Worm (Caenorhabditis elegans) whole organism, L2 larva: ENCODE results near the gene C29F9.9.
A peak's percentile ranks its signal among the peaks of the same experiment; 100 is the strongest.

Experiments used
- R02D3.7 ChIP-seq: fragments of 150-350 bp; optimal IDR thresholded peaks from 2 replicates; lab custom pipeline; 2014; ENCODE audit warnings: missing biosample characterization, missing genetic modification characterization
- Y55F3AM.14 ChIP-seq: fragments of 200-800 bp; sonication (Bioruptor generic); optimal IDR thresholded peaks from 2 replicates; lab custom pipeline; 2018; ENCODE audit warnings: mild to moderate bottlenecking, missing genetic modification characterization, missing compliant biosample characterization
- ZK546.5 ChIP-seq: sonication (generic microtip); optimal IDR thresholded peaks from 2 replicates; lab custom pipeline; 2017; ENCODE audit warnings: missing biosample characterization, missing genetic modification characterization
- aly-2 ChIP-seq: fragments of 150-350 bp; optimal IDR thresholded peaks from 2 replicates; lab custom pipeline; 2014; ENCODE audit warnings: missing biosample characterization, missing genetic modification characterization
- ama-1 ChIP-seq: fragments of 150-350 bp; optimal IDR thresholded peaks from 2 replicates; lab custom pipeline; 2018; ENCODE audit warnings: inconsistent platforms
- blmp-1 ChIP-seq: sonication (generic microtip); optimal IDR thresholded peaks from 2 replicates; lab custom pipeline; 2017; ENCODE audit warnings: missing genetic modification characterization, mild to moderate bottlenecking, missing compliant biosample characterization, antibody characterized with exemption, moderate library complexity; ENCODE audit not compliant: insufficient read depth
- ceh-16 ChIP-seq: fragments of 150-350 bp; optimal IDR thresholded peaks from 2 replicates; lab custom pipeline; 2014; ENCODE audit warnings: missing biosample characterization, missing genetic modification characterization
- crh-2 ChIP-seq: sonication (generic microtip); optimal IDR thresholded peaks from 2 replicates; lab custom pipeline; 2017; ENCODE audit warnings: missing biosample characterization, missing genetic modification characterization
- egl-27 ChIP-seq: sonication (generic microtip); optimal IDR thresholded peaks from 3 replicates; lab custom pipeline; 2017; ENCODE audit warnings: missing biosample characterization, missing genetic modification reagents, missing genetic modification characterization
- elt-3 ChIP-seq: sonication (generic microtip); optimal IDR thresholded peaks from 2 replicates; lab custom pipeline; 2017; ENCODE audit warnings: missing biosample characterization, missing genetic modification characterization
- fos-1 ChIP-seq: fragments of 150-350 bp; optimal IDR thresholded peaks from 2 replicates; lab custom pipeline; 2014; ENCODE audit warnings: missing biosample characterization, missing genetic modification characterization
- gmeb-1 ChIP-seq: fragments of 150-350 bp; optimal IDR thresholded peaks from 2 replicates; lab custom pipeline; 2014; ENCODE audit warnings: missing biosample characterization, missing genetic modification characterization
- lin-11 ChIP-seq: fragments of 150-350 bp; sonication (generic microtip); optimal IDR thresholded peaks from 2 replicates; lab custom pipeline; 2014; ENCODE audit warnings: missing biosample characterization, missing genetic modification characterization, inconsistent platforms, mixed read lengths
- lin-13 ChIP-seq: fragments of 150-350 bp; optimal IDR thresholded peaks from 2 replicates; lab custom pipeline; 2014; ENCODE audit warnings: missing biosample characterization, missing genetic modification reagents, missing genetic modification characterization
- lin-39 ChIP-seq: fragments of 150-350 bp; optimal IDR thresholded peaks from 2 replicates; lab custom pipeline; 2014; ENCODE audit warnings: missing biosample characterization, missing genetic modification reagents, missing genetic modification characterization
- lsy-2 ChIP-seq, 2 experiments: fragments of 150-350 bp in 1 of 2; sonication (generic microtip) in 1 of 2; optimal IDR thresholded peaks; 2 replicates each; lab custom pipeline; 2014 to 2017; ENCODE audit warnings: missing biosample characterization in 2 of 2, missing genetic modification characterization in 2 of 2
- mbf-1 ChIP-seq: sonication (generic microtip); optimal IDR thresholded peaks from 2 replicates; lab custom pipeline; 2017; ENCODE audit warnings: missing biosample characterization, missing genetic modification characterization
- mdl-1 ChIP-seq, 2 experiments: fragments of 150-350 bp in 1 of 2; sonication (generic microtip) in 1 of 2; optimal IDR thresholded peaks; 2 replicates each; lab custom pipeline; 2017; ENCODE audit warnings: missing biosample characterization in 2 of 2, missing genetic modification characterization in 2 of 2
- nhr-11 ChIP-seq: fragments of 150-350 bp; optimal IDR thresholded peaks from 2 replicates; lab custom pipeline; 2014; ENCODE audit warnings: missing biosample characterization, missing genetic modification characterization
- nhr-12 ChIP-seq: fragments of 150-350 bp; optimal IDR thresholded peaks from 2 replicates; lab custom pipeline; 2014; ENCODE audit warnings: missing biosample characterization, missing genetic modification characterization
- nhr-129 ChIP-seq: fragments of 150-350 bp; optimal IDR thresholded peaks from 2 replicates; lab custom pipeline; 2014; ENCODE audit warnings: missing biosample characterization, missing genetic modification characterization
- nhr-25 ChIP-seq: fragments of 150-350 bp; sonication (generic microtip); optimal IDR thresholded peaks from 3 replicates; lab custom pipeline; 2014; ENCODE audit warnings: missing biosample characterization, missing genetic modification characterization
- nhr-6 ChIP-seq: fragments of 150-350 bp; optimal IDR thresholded peaks from 2 replicates; lab custom pipeline; 2014; ENCODE audit warnings: missing biosample characterization, missing genetic modification characterization
- nhr-77 ChIP-seq: fragments of 150-350 bp; optimal IDR thresholded peaks from 2 replicates; lab custom pipeline; 2014; ENCODE audit warnings: missing biosample characterization, missing genetic modification characterization
- peb-1 ChIP-seq: fragments of 150-350 bp; optimal IDR thresholded peaks from 2 replicates; lab custom pipeline; 2014; ENCODE audit warnings: missing biosample characterization, missing genetic modification characterization
- sma-3 ChIP-seq: sonication (generic microtip); optimal IDR thresholded peaks from 2 replicates; lab custom pipeline; 2016; ENCODE audit warnings: missing genetic modification reagents, missing genetic modification characterization, missing compliant biosample characterization
- sma-9 ChIP-seq, 2 experiments: fragments of 150-350 bp in 1 of 2; sonication (generic microtip) in 1 of 2; optimal IDR thresholded peaks; 2 replicates each; lab custom pipeline; 2014 to 2016; ENCODE audit warnings: missing genetic modification characterization in 2 of 2, mild to moderate bottlenecking in 1 of 2, missing biosample characterization in 1 of 2, missing compliant biosample characterization in 1 of 2, missing genetic modification reagents in 1 of 2, moderate library complexity in 1 of 2
- unc-55 ChIP-seq: fragments of 150-350 bp; sonication (generic microtip); optimal IDR thresholded peaks from 3 replicates; lab custom pipeline; 2014; ENCODE audit warnings: missing biosample characterization, missing genetic modification reagents, missing genetic modification characterization
- unc-62 ChIP-seq: fragments of 150-350 bp; optimal IDR thresholded peaks from 2 replicates; lab custom pipeline; 2014; ENCODE audit warnings: missing biosample characterization, missing genetic modification reagents, missing genetic modification characterization
- ztf-1 ChIP-seq: fragments of 200-800 bp; sonication (Bioruptor generic); conservative IDR thresholded peaks from 2 replicates; pipeline ENCODE4 v1.3.6; 2022; ENCODE audit warnings: missing genetic modification characterization, missing compliant biosample characterization
- ztf-11 ChIP-seq: sonication (generic microtip); optimal IDR thresholded peaks from 2 replicates; lab custom pipeline; 2017; ENCODE audit warnings: missing biosample characterization, missing genetic modification characterization
- ztf-4 ChIP-seq: fragments of 150-350 bp; optimal IDR thresholded peaks from 2 replicates; lab custom pipeline; 2014; ENCODE audit warnings: missing biosample characterization, missing genetic modification characterization

C29F9.9 gene

DNA sequence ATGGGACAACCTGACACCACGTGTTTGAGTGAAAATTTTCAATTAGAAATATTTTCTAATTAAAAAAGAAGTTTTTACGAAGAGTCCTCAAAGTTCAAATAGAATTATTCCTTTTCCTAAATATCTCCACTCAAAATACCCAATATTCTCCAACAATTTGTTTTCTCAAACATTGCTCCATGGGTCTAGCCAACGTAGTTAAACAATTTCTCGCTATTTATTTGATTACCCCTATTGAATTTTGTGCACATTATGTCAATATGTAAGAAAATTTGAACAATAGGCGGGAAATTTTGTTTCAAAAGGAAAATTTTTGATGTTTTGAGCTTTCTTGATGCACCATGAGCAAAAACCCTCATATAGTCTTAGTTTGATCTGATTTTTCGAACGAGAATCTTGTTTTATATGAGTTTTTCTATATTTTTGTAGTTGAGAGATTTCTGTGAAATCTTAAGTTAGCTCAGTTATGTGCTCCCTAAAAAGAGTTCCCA, 36.3 kb downstream of the C29F9.9 start (continued):
- no peak for TF ChIP-seq nhr-77 (tag; lab: Kevin White, UChicago)
- TF ChIP-seq nhr-12 (tag; lab: Kevin White, UChicago) = no peak
- peak; percentile 14 for TF ChIP-seq ama-1 (lab: Kevin White, UChicago)
- peak in 1 of 2 experiments; percentile 84 for TF ChIP-seq lsy-2 (tag; optimal IDR thresholded peaks at IDR 0.05; lab: Kevin White, UChicago)
- TF ChIP-seq R02D3.7 (tag; lab: Kevin White, UChicago) = no peak

DNA sequence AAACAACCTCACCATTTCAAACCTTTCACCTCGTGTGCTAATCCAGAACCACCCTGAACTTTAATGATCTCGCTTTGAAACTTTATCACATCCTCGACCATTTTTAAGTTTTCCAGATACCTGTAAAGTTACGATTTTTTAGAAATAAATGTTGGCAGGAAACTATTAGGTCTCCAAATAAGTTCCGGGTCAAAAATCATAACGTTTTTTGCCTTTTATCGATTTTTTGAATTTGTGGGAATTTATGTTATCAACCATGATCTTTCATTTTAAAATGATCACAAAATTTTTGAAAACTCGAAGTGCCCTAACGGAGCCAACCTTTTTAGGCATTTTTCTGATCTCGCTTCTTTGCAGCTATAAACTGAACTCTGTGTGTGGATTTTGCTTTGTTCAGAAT, 37.7 kb downstream of the C29F9.9 start, which contains the start of gene btb-5:
Gene btb-5, minus strand, starts transcription at position 101 of the 400 bp plus-strand sequence.
- TF ChIP-seq ama-1 (lab: Kevin White, UChicago) = no peak
- no peak for TF ChIP-seq elt-3 (tag; lab: Kevin White, UChicago)
- no peak for TF ChIP-seq sma-3 (GFP tag; lab: Kevin White, UChicago)
- no peak for TF ChIP-seq lin-11 (tag; lab: Kevin White, UChicago)
- TF ChIP-seq aly-2 (tag; lab: Kevin White, UChicago) = no peak
- no peak for TF ChIP-seq fos-1 (tag; lab: Kevin White, UChicago)
- TF ChIP-seq ztf-4 = no peak
- TF ChIP-seq nhr-77 (tag; lab: Kevin White, UChicago) = no peak
- TF ChIP-seq nhr-129 (tag; lab: Kevin White, UChicago) = no peak
- TF ChIP-seq nhr-6 (tag; lab: Kevin White, UChicago) = no peak
- no peak for TF ChIP-seq lin-39
- no peak for TF ChIP-seq unc-55
- TF ChIP-seq sma-9 (GFP tag; optimal IDR thresholded peaks at IDR 0.05; lab: Kevin White, UChicago) = no peak
- TF ChIP-seq sma-9 (tag; optimal IDR thresholded peaks at IDR 0.05; lab: Kevin White, UChicago) = no peak
- TF ChIP-seq ZK546.5 (tag; lab: Kevin White, UChicago) = no peak
- TF ChIP-seq nhr-11 (tag; lab: Kevin White, UChicago) = no peak
- no peak for TF ChIP-seq Y55F3AM.14 (GFP tag; lab: Kevin White, UChicago)
- TF ChIP-seq unc-62 = no peak

- no peak for TF ChIP-seq fos-1 (tag; lab: Kevin White, UChicago)
These were observed 45.0 kb downstream of the C29F9.9 start for ce11 chrIII:53696-54095.

ce11 chrIII:51622-52021, 47.1 kb downstream of the C29F9.9 start:
- TF ChIP-seq ztf-1 = no peak
- TF ChIP-seq egl-27 (tag; lab: Kevin White, UChicago) = no peak
- no peak for TF ChIP-seq peb-1 (tag; lab: Kevin White, UChicago)
- no peak for TF ChIP-seq mdl-1 (tag; optimal IDR thresholded peaks at IDR 0.05; lab: Kevin White, UChicago)
- no peak for TF ChIP-seq ceh-16
- TF ChIP-seq ztf-11 (tag; lab: Kevin White, UChicago) = no peak
- TF ChIP-seq elt-3 (tag; lab: Kevin White, UChicago) = no peak
- TF ChIP-seq, all 48 proteins: peak for 0

ce11 chrIII:50418-50817, 48.3 kb downstream of the C29F9.9 start:
- TF ChIP-seq mbf-1 (tag; lab: Kevin White, UChicago) (no peak), aly-2 (tag; lab: Kevin White, UChicago) (no peak), nhr-12 (tag; lab: Kevin White, UChicago) (no peak), nhr-11 (tag; lab: Kevin White, UChicago) (no peak)

DNA sequence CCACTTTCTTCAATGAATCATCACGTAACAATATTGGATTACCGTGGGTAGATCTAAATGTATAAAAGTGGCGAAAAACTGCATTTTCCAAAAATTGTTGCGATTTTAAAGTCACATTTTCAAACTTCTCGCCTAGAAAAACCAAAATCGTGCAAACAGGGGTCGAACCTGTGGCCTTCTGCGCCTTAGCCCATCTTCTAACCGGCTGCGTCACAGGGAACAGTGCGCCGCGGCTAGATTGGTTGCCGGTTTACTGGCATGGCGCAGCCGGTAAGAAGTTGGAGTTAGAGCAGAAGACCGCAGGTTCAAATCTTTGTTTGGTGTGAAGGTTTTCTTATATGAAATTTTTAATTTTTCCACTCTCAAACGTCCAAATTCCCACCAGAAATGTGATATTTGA, 49.7 kb downstream of the C29F9.9 start:
- TF ChIP-seq ZK546.5 (tag; lab: Kevin White, UChicago) = no peak
- TF ChIP-seq ama-1 (lab: Kevin White, UChicago) = no peak
- TF ChIP-seq nhr-6 (tag; lab: Kevin White, UChicago) = no peak
- TF ChIP-seq mbf-1 (tag; lab: Kevin White, UChicago) = no peak
- no peak for TF ChIP-seq blmp-1 (tag; lab: Kevin White, UChicago)
- no peak for TF ChIP-seq lin-13 (GFP tag; lab: Kevin White, UChicago)
- no peak for TF ChIP-seq Y55F3AM.14 (GFP tag; lab: Kevin White, UChicago)
- TF ChIP-seq nhr-25 (tag; lab: Kevin White, UChicago) = no peak
- TF ChIP-seq crh-2 (tag; lab: Kevin White, UChicago) = no peak
- no peak for TF ChIP-seq gmeb-1 (tag; lab: Kevin White, UChicago)
- no peak for TF ChIP-seq sma-9 (GFP tag; optimal IDR thresholded peaks at IDR 0.05; lab: Kevin White, UChicago)
- TF ChIP-seq sma-9 (tag; optimal IDR thresholded peaks at IDR 0.05; lab: Kevin White, UChicago) = no peak
